Worm (Caenorhabditis elegans): ENCODE data around the gene fbxl-3.
A peak's percentile ranks its signal among the peaks of the same experiment; 100 is the strongest.

Gene fbxl-3

ce11 chrII:5377467-5378238, 21.0 kb downstream of the fbxl-3 start, which contains the start of gene prdx-2:
TSS of gene prdx-2 (plus strand) at chrII:5378195.
- TF ChIP-seq ref-1 (GFP tag; conservative IDR thresholded peaks at IDR 0.05), result no peak
- no peak for TF ChIP-seq med-1 (GFP tag; optimal IDR thresholded peaks at IDR 0.05; ENCODE audit: insufficient read depth)
- TF ChIP-seq T22C8.4 (GFP tag; IDR thresholded peaks at IDR 0.05), result no peak
- no peak for TF ChIP-seq klf-2 (GFP tag; conservative IDR thresholded peaks at IDR 0.05)
- no peak for TF ChIP-seq cog-1 (tag; optimal IDR thresholded peaks at IDR 0.05)
- TF ChIP-seq flt-1 (GFP tag; IDR thresholded peaks at IDR 0.05), result no peak
- TF ChIP-seq tab-1 (GFP tag; IDR thresholded peaks at IDR 0.05), result no peak
- no peak for TF ChIP-seq ztf-23 (GFP tag; IDR thresholded peaks at IDR 0.05)
- no peak for TF ChIP-seq ztf-29 (GFP tag; IDR thresholded peaks at IDR 0.05)

- no peak for TF ChIP-seq T22C8.4 (GFP tag; IDR thresholded peaks at IDR 0.05)
- no peak for TF ChIP-seq flt-1 (GFP tag; IDR thresholded peaks at IDR 0.05)
- TF ChIP-seq ztf-23 (GFP tag; IDR thresholded peaks at IDR 0.05), result no peak
- no peak for TF ChIP-seq cog-1 (tag; optimal IDR thresholded peaks at IDR 0.05)
- no peak for TF ChIP-seq med-1 (GFP tag; optimal IDR thresholded peaks at IDR 0.05; ENCODE audit: insufficient read depth)
- TF ChIP-seq klf-2 (GFP tag; conservative IDR thresholded peaks at IDR 0.05), result no peak
- no peak for TF ChIP-seq ref-1 (GFP tag; conservative IDR thresholded peaks at IDR 0.05)
- TF ChIP-seq ztf-29 (GFP tag; IDR thresholded peaks at IDR 0.05), result no peak
- TF ChIP-seq tab-1 (GFP tag; IDR thresholded peaks at IDR 0.05), result no peak
Measured at ce11 chrII:5374967-5375366, 23.7 kb downstream of the fbxl-3 start, which contains the start of gene algn-2. TSS of gene algn-2 (plus strand) at chrII:5375267.

- TF ChIP-seq flt-1 (GFP tag; IDR thresholded peaks at IDR 0.05), result peak; percentile 71
- TF ChIP-seq ztf-29 (GFP tag; IDR thresholded peaks at IDR 0.05), result 0 out of 2 replicates have a peak, but pooled peaks have one; percentile 27
- peak; percentile 62; the same call in 1 of the 2 replicates for TF ChIP-seq ztf-23 (GFP tag; IDR thresholded peaks at IDR 0.05)
- peak; percentile 47 for TF ChIP-seq cog-1 (tag; optimal IDR thresholded peaks at IDR 0.05)
- no peak for TF ChIP-seq tab-1 (GFP tag; IDR thresholded peaks at IDR 0.05)
Measured at ce11 chrII:5373275-5374047, 25.2 kb downstream of the fbxl-3 start, which contains the start of the genes agt-2 and F09E5.3. TSS of gene agt-2 (minus strand) at chrII:5373827. TSS of gene F09E5.3 (plus strand) at chrII:5373997.

ce11 chrII:5370641-5371040, 28.1 kb downstream of the fbxl-3 start, which contains the start of gene F09E5.12:
TSS of gene F09E5.12 (minus strand) at chrII:5370741.
- TF ChIP-seq T22C8.4 (GFP tag; IDR thresholded peaks at IDR 0.05), result no peak
- no peak for TF ChIP-seq flt-1 (GFP tag; IDR thresholded peaks at IDR 0.05)
- no peak for TF ChIP-seq ztf-29 (GFP tag; IDR thresholded peaks at IDR 0.05)
- TF ChIP-seq ztf-23 (GFP tag; IDR thresholded peaks at IDR 0.05), result no peak
- no peak for TF ChIP-seq med-1 (GFP tag; optimal IDR thresholded peaks at IDR 0.05; ENCODE audit: insufficient read depth)
- no peak for TF ChIP-seq cog-1 (tag; optimal IDR thresholded peaks at IDR 0.05)
- TF ChIP-seq tab-1 (GFP tag; IDR thresholded peaks at IDR 0.05), result no peak
- TF ChIP-seq ref-1 (GFP tag; conservative IDR thresholded peaks at IDR 0.05), result no peak
- no peak for TF ChIP-seq klf-2 (GFP tag; conservative IDR thresholded peaks at IDR 0.05)

- TF ChIP-seq T22C8.4 (GFP tag; IDR thresholded peaks at IDR 0.05), result no peak
- no peak for TF ChIP-seq med-1 (GFP tag; optimal IDR thresholded peaks at IDR 0.05; ENCODE audit: insufficient read depth)
- TF ChIP-seq ztf-29 (GFP tag; IDR thresholded peaks at IDR 0.05), result no peak
- no peak for TF ChIP-seq cog-1 (tag; optimal IDR thresholded peaks at IDR 0.05)
- no peak for TF ChIP-seq klf-2 (GFP tag; conservative IDR thresholded peaks at IDR 0.05)
- TF ChIP-seq flt-1 (GFP tag; IDR thresholded peaks at IDR 0.05), result no peak
- no peak for TF ChIP-seq ref-1 (GFP tag; conservative IDR thresholded peaks at IDR 0.05)
- TF ChIP-seq tab-1 (GFP tag; IDR thresholded peaks at IDR 0.05), result no peak
- TF ChIP-seq ztf-23 (GFP tag; IDR thresholded peaks at IDR 0.05), result no peak
Measured at ce11 chrII:5365645-5366044, 33.1 kb downstream of the fbxl-3 start, which contains the start of gene F09E5.16. TSS of gene F09E5.16 (minus strand) at chrII:5365745.

- no peak for TF ChIP-seq T22C8.4 (GFP tag; IDR thresholded peaks at IDR 0.05)
- no peak for TF ChIP-seq ref-1 (GFP tag; conservative IDR thresholded peaks at IDR 0.05)
- TF ChIP-seq med-1 (GFP tag; optimal IDR thresholded peaks at IDR 0.05; ENCODE audit: insufficient read depth), result no peak
- no peak for TF ChIP-seq flt-1 (GFP tag; IDR thresholded peaks at IDR 0.05)
- no peak for TF ChIP-seq cog-1 (tag; optimal IDR thresholded peaks at IDR 0.05)
Measured at ce11 chrII:5364516-5364915, 34.2 kb downstream of the fbxl-3 start.

ce11 chrII:5359252-5359651, 39.5 kb downstream of the fbxl-3 start, which contains the start of gene sec-6:
TSS of gene sec-6 (plus strand) at chrII:5359552.
- TF ChIP-seq T22C8.4 (GFP tag; IDR thresholded peaks at IDR 0.05) (no peak), ref-1 (GFP tag; conservative IDR thresholded peaks at IDR 0.05) (no peak), klf-2 (GFP tag; conservative IDR thresholded peaks at IDR 0.05) (no peak), ztf-29 (GFP tag; IDR thresholded peaks at IDR 0.05) (no peak), flt-1 (GFP tag; IDR thresholded peaks at IDR 0.05) (no peak), ztf-23 (GFP tag; IDR thresholded peaks at IDR 0.05) (no peak), tab-1 (GFP tag; IDR thresholded peaks at IDR 0.05) (no peak), cog-1 (tag; optimal IDR thresholded peaks at IDR 0.05) (no peak), med-1 (GFP tag; optimal IDR thresholded peaks at IDR 0.05; ENCODE audit: insufficient read depth) (no peak)

- TF ChIP-seq cog-1 (tag; optimal IDR thresholded peaks at IDR 0.05) (peak; percentile 44), tab-1 (GFP tag; IDR thresholded peaks at IDR 0.05) (no peak), med-1 (GFP tag; optimal IDR thresholded peaks at IDR 0.05; ENCODE audit: insufficient read depth) (peak; percentile 10), flt-1 (GFP tag; IDR thresholded peaks at IDR 0.05) (peak; percentile 81), ztf-23 (GFP tag; IDR thresholded peaks at IDR 0.05) (peak; percentile 84), klf-2 (GFP tag; conservative IDR thresholded peaks at IDR 0.05) (peak; percentile 64; the same call in 1 of the 2 replicates)
Measured at ce11 chrII:5358137-5358745, 40.5 kb downstream of the fbxl-3 start, which contains the start of the genes F09E5.11 and bmy-1. TSS of gene F09E5.11 (minus strand) at chrII:5358187. TSS of gene bmy-1 (plus strand) at chrII:5358695.

All from whole organism, midembryonic.